Worm (Caenorhabditis elegans) whole organism, early embryonic: ENCODE measurements around the gene flcn-1.

ENCODE experiments used
- B0310.2 ChIP-seq: sonication (generic microtip); optimal IDR thresholded peaks from 2 replicates; lab custom pipeline; 2016; ENCODE audit warnings: mild to moderate bottlenecking, missing genetic modification characterization, missing compliant biosample characterization
- F13C5.2 ChIP-seq: sonication (generic microtip); optimal IDR thresholded peaks from 2 replicates; lab custom pipeline; 2017; ENCODE audit warnings: mild to moderate bottlenecking, missing genetic modification characterization, inconsistent platforms, missing compliant biosample characterization
- aly-1 ChIP-seq: sonication (generic microtip); optimal IDR thresholded peaks from 2 replicates; lab custom pipeline; 2016; ENCODE audit warnings: missing genetic modification characterization, missing compliant biosample characterization
- ama-1 ChIP-seq: fragments of 150-350 bp; optimal IDR thresholded peaks from 2 replicates; lab custom pipeline; 2014
- ceh-13 ChIP-seq: fragments of 200-800 bp; sonication (Bioruptor generic); optimal IDR thresholded peaks from 2 replicates; lab custom pipeline; 2018; ENCODE audit warnings: mild to moderate bottlenecking, missing genetic modification characterization, missing compliant biosample characterization
- ceh-36 ChIP-seq: sonication (generic microtip); optimal IDR thresholded peaks from 2 replicates; lab custom pipeline; 2016; ENCODE audit warnings: missing genetic modification characterization, inconsistent platforms, missing compliant biosample characterization
- ets-7 ChIP-seq: sonication (generic microtip); optimal IDR thresholded peaks from 2 replicates; lab custom pipeline; 2016; ENCODE audit warnings: missing genotype, missing genetic modification characterization, missing compliant biosample characterization
- flt-1 ChIP-seq: fragments of 200-800 bp; sonication (Bioruptor generic); IDR thresholded peaks from 2 replicates; pipeline ENCODE4 v1.3.6; 2022; ENCODE audit warnings: missing genetic modification characterization, missing compliant biosample characterization
- hmbx-1 ChIP-seq: sonication (generic microtip); optimal IDR thresholded peaks from 2 replicates; lab custom pipeline; 2016; ENCODE audit warnings: mild to moderate bottlenecking, missing genetic modification characterization, missing compliant biosample characterization
- hmg-4 ChIP-seq: fragments of 200-800 bp; sonication (Bioruptor generic); optimal IDR thresholded peaks from 2 replicates; lab custom pipeline; 2018; ENCODE audit warnings: mild to moderate bottlenecking, missing genetic modification characterization, missing compliant biosample characterization
- hnd-1 ChIP-seq: sonication (generic microtip); optimal IDR thresholded peaks from 2 replicates; lab custom pipeline; 2016; ENCODE audit warnings: missing genetic modification characterization, missing compliant biosample characterization
- pes-1 ChIP-seq: fragments of 200-800 bp; sonication (Bioruptor generic); IDR thresholded peaks from 2 replicates; pipeline ENCODE4 v1.3.6; 2022; ENCODE audit warnings: missing genetic modification reagents, missing genetic modification characterization, missing compliant biosample characterization
- scrt-1 ChIP-seq: fragments of 200-800 bp; sonication (Bioruptor generic); IDR thresholded peaks from 2 replicates; pipeline ENCODE4 v1.3.6; 2022; ENCODE audit warnings: missing genetic modification characterization, missing compliant biosample characterization
- sea-1 ChIP-seq: fragments of 200-800 bp; sonication (Bioruptor generic); conservative IDR thresholded peaks from 2 replicates; pipeline ENCODE4 v1.3.6; 2022; ENCODE audit warnings: missing genetic modification characterization, missing compliant biosample characterization
- tbx-11 ChIP-seq: fragments of 200-800 bp; sonication (Bioruptor generic); IDR thresholded peaks from 2 replicates; pipeline ENCODE4 v1.3.6; 2022; ENCODE audit warnings: missing genetic modification characterization, missing compliant biosample characterization
- tbx-37 ChIP-seq: fragments of 200-800 bp; sonication (Bioruptor generic); conservative IDR thresholded peaks from 2 replicates; pipeline ENCODE4 v1.3.6; 2022; ENCODE audit warnings: missing genetic modification reagents, missing genetic modification characterization, missing compliant biosample characterization
- tra-4 ChIP-seq: sonication (generic microtip); optimal IDR thresholded peaks from 2 replicates; lab custom pipeline; 2017; ENCODE audit warnings: missing genetic modification characterization, missing compliant biosample characterization

flcn-1 gene

DNA sequence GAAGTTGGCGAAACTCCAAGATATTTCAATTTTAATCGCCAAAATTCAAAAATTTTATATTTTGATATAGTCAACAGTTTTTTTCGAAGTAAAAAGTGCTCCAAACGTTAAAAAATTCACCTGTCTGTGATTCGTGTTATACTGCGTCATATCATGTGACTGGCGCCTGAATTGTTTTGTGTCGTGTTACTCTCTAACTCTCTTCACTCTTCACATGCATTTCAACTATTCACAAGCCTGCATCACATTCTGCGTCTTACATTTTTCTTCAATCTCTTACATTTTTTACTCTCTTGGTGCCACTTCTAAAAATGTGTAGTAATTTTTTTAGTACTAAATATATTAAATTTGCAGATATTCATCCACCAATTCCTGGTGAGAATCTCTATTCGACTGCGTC, at the start of gene flcn-1:
TSS of gene flcn-1 (plus strand) at position 348 of the 400 bp plus-strand sequence.
- TF ChIP-seq hnd-1 (tag; lab: Kevin White, UChicago) (no peak), hmbx-1 (tag; lab: Kevin White, UChicago) (no peak), B0310.2 (tag; lab: Kevin White, UChicago) (no peak), ama-1 (no peak), ceh-36 (tag; lab: Kevin White, UChicago) (no peak), ceh-13 (GFP tag; lab: Kevin White, UChicago) (no peak), tbx-11 (GFP tag; lab: Robert Waterston, UW) (no peak), sea-1 (GFP tag; lab: Robert Waterston, UW) (no peak)

DNA sequence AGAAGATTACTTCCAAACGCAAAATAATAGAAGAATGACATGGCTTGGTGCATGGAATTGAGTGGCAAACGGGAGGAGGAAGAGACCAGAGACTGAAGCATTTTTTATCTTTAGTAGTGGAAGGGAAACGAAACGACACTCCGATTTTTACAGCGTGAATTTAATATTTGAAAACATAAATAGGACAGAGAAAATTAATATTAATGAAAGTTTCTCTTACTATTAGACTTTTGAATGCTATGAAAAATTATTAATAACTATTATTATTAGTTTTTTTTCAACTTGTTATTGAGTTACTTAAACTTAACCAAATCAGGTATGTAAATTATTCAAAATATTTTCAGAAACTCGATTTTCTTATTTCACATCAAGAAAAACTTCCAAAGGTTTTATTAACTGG, 48.5 kb upstream of the flcn-1 start, which contains the start of gene C44B7.7:
TSS of gene C44B7.7 (minus strand) at position 101 of the 400 bp plus-strand sequence.
- no peak for TF ChIP-seq F13C5.2 (tag; lab: Kevin White, UChicago)
- TF ChIP-seq sea-1 (GFP tag; lab: Robert Waterston, UW): no peak
- TF ChIP-seq flt-1 (GFP tag; lab: Robert Waterston, UW): no peak
- TF ChIP-seq tra-4 (tag; lab: Kevin White, UChicago): no peak
- no peak for TF ChIP-seq ceh-13 (GFP tag; lab: Kevin White, UChicago)
- TF ChIP-seq ets-7 (tag; lab: Kevin White, UChicago): no peak
- no peak for TF ChIP-seq aly-1 (tag; lab: Kevin White, UChicago)
- TF ChIP-seq B0310.2 (tag; lab: Kevin White, UChicago): no peak
- TF ChIP-seq hmbx-1 (tag; lab: Kevin White, UChicago): no peak
- no peak for TF ChIP-seq scrt-1 (GFP tag; lab: Robert Waterston, UW)
- no peak for TF ChIP-seq tbx-11 (GFP tag; lab: Robert Waterston, UW)

DNA sequence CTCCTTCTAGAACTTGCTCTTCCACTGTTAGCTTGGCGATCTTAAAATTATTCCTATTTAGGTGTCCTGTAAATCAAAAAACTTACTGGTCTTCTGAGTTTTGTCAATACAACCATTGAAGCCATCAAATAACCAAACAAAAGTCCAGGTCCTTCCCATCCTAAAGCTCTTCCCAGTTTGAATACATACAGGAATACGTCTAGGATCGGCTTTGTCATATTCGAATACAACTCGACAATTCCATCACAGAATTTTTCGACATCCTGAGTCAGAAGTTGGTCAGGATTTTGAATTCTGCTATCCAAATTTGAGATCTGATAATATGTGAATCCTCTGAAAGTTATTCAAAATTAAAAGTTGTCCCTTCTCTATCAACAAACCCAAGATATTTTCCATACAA, 46.2 kb upstream of the flcn-1 start:
- no peak for TF ChIP-seq ceh-13 (GFP tag; lab: Kevin White, UChicago)
- no peak for TF ChIP-seq ceh-36 (tag; lab: Kevin White, UChicago)
- TF ChIP-seq aly-1 (tag; lab: Kevin White, UChicago): no peak
- no peak for TF ChIP-seq F13C5.2 (tag; lab: Kevin White, UChicago)
- TF ChIP-seq tra-4 (tag; lab: Kevin White, UChicago): no peak
- TF ChIP-seq tbx-11 (GFP tag; lab: Robert Waterston, UW): no peak
- TF ChIP-seq flt-1 (GFP tag; lab: Robert Waterston, UW): no peak
- TF ChIP-seq ets-7 (tag; lab: Kevin White, UChicago): no peak
- TF ChIP-seq scrt-1 (GFP tag; lab: Robert Waterston, UW): no peak
- TF ChIP-seq sea-1 (GFP tag; lab: Robert Waterston, UW): no peak
- no peak for TF ChIP-seq hnd-1 (tag; lab: Kevin White, UChicago)
- no peak for TF ChIP-seq pes-1 (GFP tag; lab: Robert Waterston, UW)
- TF ChIP-seq B0310.2 (tag; lab: Kevin White, UChicago): no peak
- TF ChIP-seq hmg-4 (GFP tag; lab: Kevin White, UChicago): no peak
- TF ChIP-seq hmbx-1 (tag; lab: Kevin White, UChicago): no peak
- no peak for TF ChIP-seq tbx-37 (GFP tag; lab: Robert Waterston, UW)

DNA sequence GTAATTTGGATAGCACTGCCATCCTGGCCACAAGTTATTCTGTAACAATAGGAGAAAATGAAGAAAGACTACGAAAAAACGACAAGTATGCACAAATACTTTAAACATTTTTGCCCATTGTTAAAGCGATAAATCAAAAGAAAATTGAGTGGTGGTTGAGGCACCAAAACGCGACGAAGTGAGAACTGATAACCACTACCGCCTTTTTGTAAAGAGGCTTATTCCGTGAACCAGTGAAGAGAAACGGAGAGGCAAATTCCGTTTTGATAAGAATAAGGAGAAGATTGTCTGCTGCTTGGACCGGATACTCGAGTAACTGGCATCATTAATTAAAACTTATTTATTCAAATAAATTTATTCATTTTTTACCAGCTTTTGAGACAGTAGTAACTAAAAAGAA, 44.8 kb upstream of the flcn-1 start, which contains the start of gene pmp-1:
TSS of gene pmp-1 (minus strand) at position 39 of the 400 bp plus-strand sequence.
- TF ChIP-seq B0310.2 (tag; lab: Kevin White, UChicago) (no peak), ets-7 (tag; lab: Kevin White, UChicago) (no peak), aly-1 (tag; lab: Kevin White, UChicago) (no peak), F13C5.2 (tag; lab: Kevin White, UChicago) (no peak)

DNA sequence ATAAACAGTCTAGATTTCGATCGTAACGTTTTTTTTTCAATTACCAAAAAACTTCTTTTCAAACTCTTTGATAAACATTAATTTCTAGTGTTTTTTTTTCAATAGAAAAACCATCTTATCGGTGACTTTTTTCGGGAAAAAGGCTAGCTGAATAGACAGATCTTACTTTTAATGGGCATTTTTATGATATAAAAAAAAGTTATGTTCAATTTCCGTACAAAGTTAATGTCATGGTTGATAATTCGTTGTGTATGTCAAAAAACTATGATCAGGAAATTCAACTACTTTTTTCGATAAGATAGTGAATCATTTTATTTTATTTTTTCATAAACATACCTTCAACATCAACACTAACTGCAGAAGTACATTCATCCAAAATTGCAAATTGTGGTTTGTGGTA, 44.0 kb upstream of the flcn-1 start:
- no peak for TF ChIP-seq sea-1 (GFP tag; lab: Robert Waterston, UW)

DNA sequence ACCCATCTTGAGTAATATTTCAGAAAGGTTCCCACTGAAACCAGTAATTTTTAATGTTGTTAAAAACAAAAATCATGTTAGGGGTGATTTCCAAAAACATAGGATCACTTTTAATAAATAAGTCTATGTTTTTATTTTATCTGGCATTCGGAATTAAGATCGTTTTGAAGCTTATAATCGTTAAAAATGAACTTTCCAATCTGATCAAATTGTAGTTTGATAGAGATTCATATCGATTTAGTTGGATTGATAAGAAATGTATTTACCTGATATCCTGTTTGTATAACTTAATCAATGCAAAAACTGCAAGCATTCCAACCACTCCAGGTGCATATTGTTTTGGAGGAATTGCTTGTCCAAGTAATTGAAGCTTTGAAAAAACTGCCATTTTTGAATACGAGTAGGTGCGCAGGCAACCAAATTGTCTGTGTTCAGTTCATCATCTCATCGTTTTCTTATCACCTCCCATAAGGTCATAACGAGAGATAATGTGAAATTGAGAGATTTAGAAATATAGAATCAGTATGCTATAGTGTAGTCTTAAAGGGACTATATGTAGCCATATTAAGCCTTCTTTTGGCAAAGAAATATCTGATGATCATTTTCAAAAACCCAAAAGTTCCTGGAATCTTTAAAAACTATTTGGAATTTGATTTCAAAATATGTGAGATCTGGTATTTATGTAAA, 41.1 kb upstream of the flcn-1 start, which contains the start of gene pmp-2:
TSS of gene pmp-2 (minus strand) at position 487 of the 687 bp plus-strand sequence.
- TF ChIP-seq ceh-36 (tag; lab: Kevin White, UChicago) (no peak), hmbx-1 (tag; lab: Kevin White, UChicago) (no peak), aly-1 (tag; lab: Kevin White, UChicago) (no peak), pes-1 (GFP tag; lab: Robert Waterston, UW) (no peak), B0310.2 (tag; lab: Kevin White, UChicago) (no peak), scrt-1 (GFP tag; lab: Robert Waterston, UW) (no peak)

DNA sequence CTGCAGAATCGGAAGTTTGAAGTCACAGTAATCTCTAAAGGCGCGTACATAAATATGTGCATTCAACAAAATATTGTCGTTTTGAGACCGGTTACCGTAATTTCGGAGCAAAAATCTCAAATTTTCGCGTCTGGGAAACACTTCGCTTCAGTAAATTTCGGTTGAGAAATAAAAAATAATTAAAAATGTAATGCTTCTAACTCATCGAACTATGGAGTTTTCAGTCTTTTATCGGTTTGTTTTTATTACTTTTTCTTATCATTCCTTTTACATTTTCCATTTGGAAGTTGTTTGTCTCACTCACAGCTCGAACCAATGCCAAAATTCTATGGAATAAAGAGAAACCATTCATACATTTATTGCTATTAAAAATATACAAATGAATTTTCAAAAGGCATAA, 40.4 kb upstream of the flcn-1 start:
- no peak for TF ChIP-seq ceh-13 (GFP tag; lab: Kevin White, UChicago)
- no peak for TF ChIP-seq ama-1
- no peak for TF ChIP-seq scrt-1 (GFP tag; lab: Robert Waterston, UW)
- no peak for TF ChIP-seq tbx-11 (GFP tag; lab: Robert Waterston, UW)
- TF ChIP-seq B0310.2 (tag; lab: Kevin White, UChicago): no peak
- no peak for TF ChIP-seq hnd-1 (tag; lab: Kevin White, UChicago)
- TF ChIP-seq ets-7 (tag; lab: Kevin White, UChicago): no peak
- no peak for TF ChIP-seq hmg-4 (GFP tag; lab: Kevin White, UChicago)
- no peak for TF ChIP-seq sea-1 (GFP tag; lab: Robert Waterston, UW)
- no peak for TF ChIP-seq tra-4 (tag; lab: Kevin White, UChicago)
- no peak for TF ChIP-seq flt-1 (GFP tag; lab: Robert Waterston, UW)
- no peak for TF ChIP-seq pes-1 (GFP tag; lab: Robert Waterston, UW)
- TF ChIP-seq ceh-36 (tag; lab: Kevin White, UChicago): no peak
- no peak for TF ChIP-seq hmbx-1 (tag; lab: Kevin White, UChicago)
